Fruit fly (Drosophila melanogaster) whole organism, pupa: ENCODE measurements around the gene ClpX.

Experiments used
- CG10348 ChIP-seq: fragments of 200-800 bp; sonication (Bioruptor generic); IDR thresholded peaks from 2 replicates; pipeline ENCODE4 v1.3.6; 2022; ENCODE audit warnings: missing biosample characterization, missing genetic modification characterization
- CG12605 ChIP-seq: fragments of 200-800 bp; sonication (Bioruptor generic); IDR thresholded peaks from 2 replicates; pipeline ENCODE4 v1.3.6; 2022; ENCODE audit warnings: missing biosample characterization, missing genetic modification characterization
- CG13204 ChIP-seq: fragments of 200-800 bp; sonication (Bioruptor generic); optimal IDR thresholded peaks from 2 replicates; lab custom pipeline; 2018; ENCODE audit warnings: missing biosample characterization, mild to moderate bottlenecking, missing genetic modification characterization, moderate library complexity
- CG14655 ChIP-seq: fragments of 200-800 bp; sonication (Bioruptor generic); optimal IDR thresholded peaks from 3 replicates; lab custom pipeline; 2017; ENCODE audit warnings: mild to moderate bottlenecking, missing biosample characterization, missing genetic modification reagents, missing genetic modification characterization
- CG15710 ChIP-seq: fragments of 200-800 bp; sonication (Bioruptor generic); optimal IDR thresholded peaks from 2 replicates; lab custom pipeline; 2018; ENCODE audit warnings: missing biosample characterization, mild to moderate bottlenecking, missing genetic modification characterization, moderate library complexity
- CG17806 ChIP-seq: fragments of 200-800 bp; sonication (Bioruptor generic); optimal IDR thresholded peaks from 2 replicates; lab custom pipeline; 2018; ENCODE audit warnings: missing biosample characterization, mild to moderate bottlenecking, missing genetic modification characterization, moderate library complexity
- CG32121 ChIP-seq: fragments of 200-800 bp; sonication (Bioruptor generic); IDR thresholded peaks from 2 replicates; pipeline ENCODE4 v1.3.6; 2022; ENCODE audit warnings: missing biosample characterization, missing genetic modification characterization
- CG34367 ChIP-seq: fragments of 200-800 bp; sonication (Bioruptor generic); optimal IDR thresholded peaks from 2 replicates; lab custom pipeline; 2018; ENCODE audit warnings: missing biosample characterization, mild to moderate bottlenecking, missing genetic modification characterization
- CG4496 ChIP-seq: fragments of 200-800 bp; sonication (Bioruptor generic); IDR thresholded peaks from 3 replicates; pipeline ENCODE4 v1.3.6; 2022; ENCODE audit warnings: missing biosample characterization, missing genetic modification characterization
- CG8159 ChIP-seq: fragments of 200-800 bp; sonication (Bioruptor generic); optimal IDR thresholded peaks from 3 replicates; lab custom pipeline; 2018; ENCODE audit warnings: missing biosample characterization, mild to moderate bottlenecking, missing genetic modification characterization, moderate library complexity
- CG8301 ChIP-seq: fragments of 200-800 bp; sonication (Bioruptor generic); optimal IDR thresholded peaks from 2 replicates; lab custom pipeline; 2018; ENCODE audit warnings: missing biosample characterization, mild to moderate bottlenecking, missing genetic modification characterization
- CG9948 ChIP-seq: fragments of 200-800 bp; sonication (Bioruptor generic); optimal IDR thresholded peaks from 2 replicates; lab custom pipeline; 2018; ENCODE audit warnings: missing biosample characterization, mild to moderate bottlenecking, missing genetic modification characterization, moderate library complexity
- D1 ChIP-seq: fragments of 200-800 bp; sonication (Bioruptor generic); optimal IDR thresholded peaks from 2 replicates; lab custom pipeline; 2018; ENCODE audit warnings: missing biosample characterization, mild to moderate bottlenecking, missing genetic modification characterization, moderate library complexity
- EcR ChIP-seq: fragments of 200-800 bp; sonication (Bioruptor generic); optimal IDR thresholded peaks from 3 replicates; lab custom pipeline; 2019; ENCODE audit warnings: missing biosample characterization, missing genetic modification characterization, mild to moderate bottlenecking, moderate library complexity, missing genetic modification reagents
- Ets98B ChIP-seq: fragments of 200-800 bp; sonication (Bioruptor generic); IDR thresholded peaks from 2 replicates; pipeline ENCODE4 v1.3.6; 2022; ENCODE audit warnings: missing biosample characterization, missing genetic modification characterization
- Pif1A ChIP-seq: fragments of 200-800 bp; sonication (Bioruptor generic); optimal IDR thresholded peaks from 3 replicates; lab custom pipeline; 2016; ENCODE audit warnings: missing biosample characterization, missing genetic modification characterization
- Pif1B ChIP-seq: fragments of 200-800 bp; sonication (Bioruptor generic); optimal IDR thresholded peaks from 3 replicates; lab custom pipeline; 2016; ENCODE audit warnings: missing biosample characterization, missing genetic modification characterization
- Snoo ChIP-seq: fragments of 200-800 bp; sonication (Bioruptor generic); optimal IDR thresholded peaks from 3 replicates; lab custom pipeline; 2017; ENCODE audit warnings: missing biosample characterization, mild to moderate bottlenecking, missing genetic modification characterization, inconsistent platforms
- fd96Ca ChIP-seq: fragments of 200-800 bp; sonication (Bioruptor generic); IDR thresholded peaks from 3 replicates; pipeline ENCODE4 v1.3.6; 2022; ENCODE audit warnings: missing biosample characterization, missing genetic modification characterization
- gl ChIP-seq: fragments of 200-800 bp; sonication (Bioruptor generic); optimal IDR thresholded peaks from 2 replicates; lab custom pipeline; 2018; ENCODE audit warnings: missing biosample characterization, mild to moderate bottlenecking, missing genetic modification characterization
- rn ChIP-seq: fragments of 200-800 bp; sonication (Bioruptor generic); IDR thresholded peaks from 2 replicates; pipeline ENCODE4 v1.3.6; 2022; ENCODE audit warnings: missing biosample characterization, missing genetic modification characterization

The ClpX gene

DNA sequence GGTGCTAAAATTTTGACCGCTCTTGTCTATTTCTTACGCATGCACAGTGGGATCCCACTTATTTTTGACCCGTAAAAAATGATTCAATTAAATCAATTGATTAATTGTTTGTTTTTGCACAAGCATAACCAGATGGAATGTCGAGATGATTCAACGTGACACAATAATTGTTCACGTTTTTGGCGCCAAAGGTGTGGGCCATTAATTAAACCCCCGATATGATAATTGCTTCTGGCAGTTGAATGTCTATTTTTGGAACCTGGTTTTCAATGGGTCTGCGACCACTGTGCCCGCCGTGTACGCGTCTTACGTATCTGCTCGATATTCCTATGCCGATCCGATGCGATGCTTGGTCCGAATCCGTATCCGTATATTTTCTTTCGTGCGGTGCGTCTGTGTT, 11.4 kb downstream of the ClpX start:
- TF ChIP-seq CG9948 (tag; lab: Kevin White, UChicago) (no peak), CG4496 (GFP tag; lab: Robert Waterston, UW) (peak; percentile 75), fd96Ca (GFP tag; lab: Robert Waterston, UW) (peak; percentile 63), Ets98B (GFP tag; lab: Robert Waterston, UW) (peak; percentile 44; the same call in 1 of the 2 replicates)

DNA sequence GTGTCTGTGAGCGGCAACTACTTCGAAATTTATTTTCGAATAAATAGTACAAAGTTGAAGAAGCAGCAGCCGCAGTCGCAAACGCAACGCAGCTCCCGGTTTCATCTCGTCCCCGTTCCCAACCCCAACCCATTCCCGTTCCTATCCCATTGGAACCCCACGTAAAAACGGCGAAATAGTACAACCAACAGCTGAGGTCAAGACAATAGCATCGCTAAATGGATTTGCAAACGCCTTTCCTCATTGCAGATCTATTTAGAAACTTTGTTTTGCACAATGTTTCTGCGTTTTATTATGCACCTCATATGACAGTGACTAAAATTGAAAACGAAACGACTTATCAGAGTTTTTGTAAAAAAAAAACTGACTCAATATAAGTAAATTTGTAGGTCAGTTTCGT, 12.1 kb downstream of the ClpX start:
- TF ChIP-seq CG4496 (GFP tag; lab: Robert Waterston, UW) (no peak), Ets98B (GFP tag; lab: Robert Waterston, UW) (no peak), Pif1B (GFP tag; lab: Kevin White, UChicago) (no peak), CG34367 (no peak), Snoo (tag; lab: Kevin White, UChicago) (no peak), CG13204 (GFP tag; lab: Kevin White, UChicago) (no peak), CG17806 (tag; lab: Kevin White, UChicago) (no peak), CG12605 (GFP tag; lab: Robert Waterston, UW) (no peak), CG32121 (GFP tag; lab: Robert Waterston, UW) (0 out of 2 replicates have a peak, but pooled peaks have one; percentile 9), CG8301 (no peak), Pif1A (GFP tag; lab: Kevin White, UChicago) (no peak), fd96Ca (GFP tag; lab: Robert Waterston, UW) (0 out of 3 replicates have a peak, but pooled peaks have one; percentile 48), CG14655 (GFP tag; lab: Kevin White, UChicago) (no peak)
- TF ChIP-seq, all 21 proteins: peak for 2

DNA sequence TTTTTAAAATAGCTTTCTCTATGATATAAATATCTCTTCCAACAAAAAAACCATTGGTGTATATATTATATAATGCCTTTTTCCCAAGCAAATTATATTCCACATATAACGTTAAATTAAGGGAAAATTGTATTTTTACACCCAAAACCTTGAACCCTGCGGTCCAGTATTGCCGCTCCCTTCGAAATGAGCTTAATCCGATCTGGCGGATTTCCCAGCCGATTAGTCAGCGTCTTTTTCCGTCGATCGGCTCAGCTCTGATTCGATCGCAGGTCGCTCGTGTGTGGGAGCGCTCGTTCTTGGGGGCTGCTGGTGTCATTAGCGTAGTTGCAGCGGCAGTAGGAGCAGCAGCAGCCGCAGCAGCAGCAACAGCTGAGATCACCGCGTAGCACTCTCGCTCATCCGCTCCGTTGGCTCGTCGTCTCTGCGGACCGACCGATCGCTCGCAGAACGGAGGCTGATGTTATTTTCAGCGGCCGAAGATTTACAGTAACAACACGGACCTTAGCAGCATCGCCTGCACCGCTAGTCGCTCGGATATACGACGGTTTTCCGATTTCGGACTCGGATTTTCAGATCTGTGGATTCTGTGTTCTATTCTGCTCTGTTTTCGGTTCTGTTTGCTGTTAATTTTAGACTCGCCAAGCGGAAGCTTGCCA, 13.0 kb downstream of the ClpX start, which contains the start of gene CG4733:
Gene CG4733, plus strand, starts transcription at position 350 of the 659 bp plus-strand sequence.
- peak; percentile 31; the same call in 1 of the 2 replicates for TF ChIP-seq CG32121 (GFP tag; lab: Robert Waterston, UW)
- TF ChIP-seq CG34367, result no peak
- 0 out of 3 replicates have a peak, but pooled peaks have one; percentile 32 for TF ChIP-seq CG4496 (GFP tag; lab: Robert Waterston, UW)
- peak; percentile 14 for TF ChIP-seq CG14655 (GFP tag; lab: Kevin White, UChicago)
- TF ChIP-seq gl (tag; lab: Kevin White, UChicago), result no peak
- TF ChIP-seq CG8301, result no peak
- TF ChIP-seq CG12605 (GFP tag; lab: Robert Waterston, UW), result peak; percentile 29; the same call in 1 of the 2 replicates
- TF ChIP-seq CG13204 (GFP tag; lab: Kevin White, UChicago), result peak; percentile 58
- TF ChIP-seq CG9948 (tag; lab: Kevin White, UChicago), result no peak
- no peak for TF ChIP-seq D1

DNA sequence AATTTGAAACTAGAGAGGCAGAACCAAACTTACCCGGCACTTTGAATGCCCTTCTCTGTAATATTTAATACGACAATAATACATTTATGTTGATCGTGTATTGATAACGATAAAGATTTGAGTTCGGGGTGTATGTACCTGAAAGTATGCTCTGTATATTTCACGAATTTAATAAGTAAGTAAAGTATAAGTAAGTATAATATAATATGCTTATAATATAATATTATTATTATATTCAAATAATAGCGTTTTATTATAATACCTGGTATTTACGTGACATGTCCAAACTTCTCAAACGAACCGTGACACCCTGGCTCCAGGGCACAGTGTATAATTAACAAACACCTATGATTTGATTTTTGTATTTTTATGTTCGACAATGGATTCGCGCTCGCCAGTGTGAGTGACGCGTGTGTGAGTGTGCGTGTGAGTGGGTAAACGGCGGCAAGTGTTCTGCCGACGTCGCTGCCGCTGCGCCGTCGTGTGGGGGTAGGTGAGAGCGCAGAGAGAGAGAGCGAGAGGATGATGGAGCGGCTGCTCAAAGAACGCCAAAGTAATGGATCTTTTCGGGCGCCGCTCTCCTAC, 13.8 kb downstream of the ClpX start:
- TF ChIP-seq EcR (GFP tag; lab: Kevin White, UChicago), result no peak
- peak; percentile 65 for TF ChIP-seq CG14655 (GFP tag; lab: Kevin White, UChicago)
- peak; percentile 16 for TF ChIP-seq CG8159 (tag; lab: Kevin White, UChicago)
- 0 out of 3 replicates have a peak, but pooled peaks have one; percentile 7 for TF ChIP-seq CG4496 (GFP tag; lab: Robert Waterston, UW)
- TF ChIP-seq fd96Ca (GFP tag; lab: Robert Waterston, UW), result no peak
- TF ChIP-seq CG8301, result peak; percentile 52
- no peak for TF ChIP-seq CG13204 (GFP tag; lab: Kevin White, UChicago)

DNA sequence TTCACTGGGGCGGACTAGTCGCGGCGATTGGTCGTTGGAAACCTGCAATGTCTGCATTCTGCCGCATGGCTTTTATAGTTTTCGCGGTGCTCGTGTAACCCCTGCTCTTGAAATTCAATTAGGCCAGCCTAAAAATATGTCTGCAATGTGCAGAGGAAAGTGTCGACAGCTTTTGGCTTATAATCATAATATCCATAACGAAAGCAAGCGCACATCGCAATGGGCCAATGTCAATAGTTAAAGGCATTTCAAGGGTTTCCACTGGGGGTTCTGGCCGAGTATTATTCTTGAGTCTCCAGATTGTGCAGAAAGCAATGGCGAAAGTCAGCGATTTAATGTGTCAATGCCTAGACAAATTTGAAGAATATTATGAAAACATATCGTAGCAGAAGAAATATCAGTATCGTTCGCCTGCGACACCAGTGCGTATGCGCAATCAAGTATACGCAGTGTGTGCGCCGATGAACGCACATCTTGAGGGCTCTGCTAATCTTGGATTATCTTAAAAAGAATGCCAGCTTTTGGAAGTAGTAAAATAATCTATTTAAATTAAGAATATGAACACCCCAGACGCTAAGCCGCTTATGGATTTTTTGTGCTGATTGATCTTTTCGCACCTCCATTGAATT, 15.2 kb downstream of the ClpX start, which contains the start of gene ninaE:
Gene ninaE, minus strand, starts transcription at position 51 of the 629 bp plus-strand sequence.
- no peak for TF ChIP-seq Ets98B (GFP tag; lab: Robert Waterston, UW)
- TF ChIP-seq CG32121 (GFP tag; lab: Robert Waterston, UW), result no peak
- TF ChIP-seq fd96Ca (GFP tag; lab: Robert Waterston, UW), result no peak
- no peak for TF ChIP-seq CG8159 (tag; lab: Kevin White, UChicago)
- no peak for TF ChIP-seq Pif1B (GFP tag; lab: Kevin White, UChicago)
- TF ChIP-seq CG12605 (GFP tag; lab: Robert Waterston, UW), result no peak
- TF ChIP-seq CG9948 (tag; lab: Kevin White, UChicago), result no peak
- TF ChIP-seq CG4496 (GFP tag; lab: Robert Waterston, UW), result no peak

DNA sequence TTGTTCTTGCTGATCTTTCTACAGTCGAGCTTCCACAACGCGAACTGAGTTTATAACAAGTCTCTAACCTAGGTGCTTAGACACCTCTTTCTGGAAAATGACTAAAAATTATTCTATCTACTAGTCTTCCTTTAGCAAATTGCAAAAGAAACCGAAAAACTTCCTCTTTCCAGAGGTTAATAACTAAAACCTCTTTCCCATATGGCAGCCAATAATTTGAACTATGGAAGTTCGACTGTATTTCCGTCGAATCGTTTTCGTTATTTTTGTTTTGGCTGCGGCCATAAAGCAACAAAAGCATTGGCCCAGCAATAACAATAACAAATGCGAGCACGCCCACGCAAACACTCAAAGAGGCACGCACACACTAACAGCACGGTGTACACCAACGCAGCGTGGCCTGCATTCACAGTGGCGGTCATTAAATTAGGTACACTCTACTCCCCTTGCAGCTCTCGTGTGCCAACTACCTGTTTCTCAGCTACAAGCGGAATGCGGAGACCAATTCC, 23.0 kb downstream of the ClpX start:
- no peak for TF ChIP-seq gl (tag; lab: Kevin White, UChicago)
- TF ChIP-seq rn (GFP tag; lab: Robert Waterston, UW), result no peak
- TF ChIP-seq Snoo (tag; lab: Kevin White, UChicago), result peak; percentile 33
- peak; percentile 60; the same call in 1 of the 2 replicates for TF ChIP-seq CG32121 (GFP tag; lab: Robert Waterston, UW)
- TF ChIP-seq Pif1A (GFP tag; lab: Kevin White, UChicago), result no peak
- TF ChIP-seq CG13204 (GFP tag; lab: Kevin White, UChicago), result no peak
- peak; percentile 22 for TF ChIP-seq CG8159 (tag; lab: Kevin White, UChicago)
- no peak for TF ChIP-seq CG9948 (tag; lab: Kevin White, UChicago)
- TF ChIP-seq CG17806 (tag; lab: Kevin White, UChicago), result peak; percentile 16
- no peak for TF ChIP-seq CG12605 (GFP tag; lab: Robert Waterston, UW)
- peak; percentile 24 for TF ChIP-seq CG15710 (tag; lab: Kevin White, UChicago)
- peak; percentile 51 for TF ChIP-seq fd96Ca (GFP tag; lab: Robert Waterston, UW)
- no peak for TF ChIP-seq CG14655 (GFP tag; lab: Kevin White, UChicago)
- peak; percentile 41; the same call in 1 of the 3 replicates for TF ChIP-seq CG4496 (GFP tag; lab: Robert Waterston, UW)
- no peak for TF ChIP-seq CG8301
- no peak for TF ChIP-seq Pif1B (GFP tag; lab: Kevin White, UChicago)
- peak; percentile 35; the same call in 1 of the 2 replicates for TF ChIP-seq Ets98B (GFP tag; lab: Robert Waterston, UW)
- TF ChIP-seq EcR (GFP tag; lab: Kevin White, UChicago), result no peak
- TF ChIP-seq CG34367, result no peak
- TF ChIP-seq CG10348 (GFP tag; lab: Robert Waterston, UW), result no peak
- no peak for TF ChIP-seq D1
